Fruit fly (Drosophila melanogaster) whole organism, embryonic: ENCODE results near the gene CG13008.

Experiments
- ATbp ChIP-seq: fragments of 200-800 bp; sonication (Bioruptor generic); optimal IDR thresholded peaks from 2 replicates; lab custom pipeline; 2017; ENCODE audit warnings: missing biosample characterization, mild to moderate bottlenecking, missing genetic modification characterization, missing genetic modification reagents
- Abd-B ChIP-seq: fragments of 200-800 bp; sonication (Bioruptor generic); optimal IDR thresholded peaks from 2 replicates; lab custom pipeline; 2018; ENCODE audit warnings: missing biosample characterization, mild to moderate bottlenecking, missing genetic modification characterization, moderate library complexity
- Asciz ChIP-seq: fragments of 200-800 bp; sonication (Bioruptor generic); optimal IDR thresholded peaks from 2 replicates; lab custom pipeline; 2017; ENCODE audit warnings: missing biosample characterization, mild to moderate bottlenecking, missing genetic modification characterization, missing genetic modification reagents
- Atf6 ChIP-seq: fragments of 200-800 bp; sonication (Bioruptor generic); IDR thresholded peaks from 2 replicates; pipeline ENCODE4 v1.3.6; 2022; ENCODE audit warnings: missing biosample characterization, missing genetic modification characterization
- Bteb2 ChIP-seq: fragments of 200-800 bp; sonication (Bioruptor generic); optimal IDR thresholded peaks from 2 replicates; lab custom pipeline; 2016; ENCODE audit warnings: missing biosample characterization, missing genetic modification characterization
- CG1024 ChIP-seq: fragments of 200-800 bp; sonication (Bioruptor generic); IDR thresholded peaks from 2 replicates; pipeline ENCODE4 v1.3.6; 2022; ENCODE audit warnings: missing biosample characterization, missing genetic modification characterization
- CG11085 ChIP-seq: fragments of 200-800 bp; sonication (Bioruptor generic); IDR thresholded peaks from 2 replicates; pipeline ENCODE4 v1.3.6; 2022; ENCODE audit warnings: missing biosample characterization, missing genetic modification characterization
- CG12104 ChIP-seq: fragments of 200-800 bp; sonication (Bioruptor generic); optimal IDR thresholded peaks from 3 replicates; lab custom pipeline; 2016; ENCODE audit warnings: missing biosample characterization, missing genetic modification characterization
- CG12942 ChIP-seq: fragments of 200-800 bp; sonication (Bioruptor generic); optimal IDR thresholded peaks from 3 replicates; lab custom pipeline; 2016; ENCODE audit warnings: missing biosample characterization, missing genetic modification characterization
- CG15011 ChIP-seq: fragments of 200-800 bp; sonication (Bioruptor generic); optimal IDR thresholded peaks from 3 replicates; lab custom pipeline; 2018; ENCODE audit warnings: missing biosample characterization, mild to moderate bottlenecking, missing genetic modification characterization
- CG15073 ChIP-seq: fragments of 200-800 bp; sonication (Bioruptor generic); optimal IDR thresholded peaks from 2 replicates; lab custom pipeline; 2016; ENCODE audit warnings: missing biosample characterization, missing genetic modification characterization
- CG17186 ChIP-seq: fragments of 200-800 bp; sonication (Bioruptor generic); optimal IDR thresholded peaks from 3 replicates; lab custom pipeline; 2017; ENCODE audit warnings: missing biosample characterization, missing genetic modification reagents, missing genetic modification characterization
- CG17328 ChIP-seq: fragments of 200-800 bp; sonication (Bioruptor generic); IDR thresholded peaks from 2 replicates; pipeline ENCODE4 v1.3.6; 2022; ENCODE audit warnings: missing biosample characterization, missing genetic modification characterization
- CG17359 ChIP-seq: fragments of 200-800 bp; sonication (Bioruptor generic); optimal IDR thresholded peaks from 3 replicates; lab custom pipeline; 2018; ENCODE audit warnings: missing biosample characterization, mild to moderate bottlenecking, missing genetic modification characterization, moderate library complexity
- CG17912 ChIP-seq: fragments of 200-800 bp; sonication (Bioruptor generic); optimal IDR thresholded peaks from 2 replicates; lab custom pipeline; 2018; ENCODE audit warnings: missing biosample characterization, mild to moderate bottlenecking, missing genetic modification characterization
- CG18476 ChIP-seq: fragments of 200-800 bp; sonication (Bioruptor generic); optimal IDR thresholded peaks from 2 replicates; lab custom pipeline; 2016; ENCODE audit warnings: missing biosample characterization, mild to moderate bottlenecking, missing genetic modification characterization
- CG2875 ChIP-seq: fragments of 200-800 bp; sonication (Bioruptor generic); optimal IDR thresholded peaks from 2 replicates; lab custom pipeline; 2017; ENCODE audit warnings: missing biosample characterization, mild to moderate bottlenecking, missing genetic modification characterization, missing genetic modification reagents
- CG3281 ChIP-seq: fragments of 200-800 bp; sonication (Bioruptor generic); optimal IDR thresholded peaks from 3 replicates; lab custom pipeline; 2017; ENCODE audit warnings: missing biosample characterization, mild to moderate bottlenecking, missing genetic modification characterization
- CG33557 ChIP-seq: fragments of 200-800 bp; sonication (Bioruptor generic); optimal IDR thresholded peaks from 2 replicates; lab custom pipeline; 2019; ENCODE audit warnings: missing biosample characterization, mild to moderate bottlenecking, missing genetic modification characterization, moderate library complexity
- CG3726 ChIP-seq: fragments of 200-800 bp; sonication (Bioruptor generic); IDR thresholded peaks from 3 replicates; pipeline ENCODE4, ENCODE4 v1.3.6; 2022; ENCODE audit warnings: missing biosample characterization, missing genetic modification characterization
- CG6791 ChIP-seq: fragments of 200-800 bp; sonication (Bioruptor generic); IDR thresholded peaks from 3 replicates; pipeline ENCODE4 v1.3.6; 2022; ENCODE audit warnings: missing biosample characterization, missing genetic modification characterization; ENCODE audit not compliant: partially characterized antibody
- CG7786 ChIP-seq: fragments of 200-800 bp; sonication (Bioruptor generic); optimal IDR thresholded peaks from 2 replicates; lab custom pipeline; 2016; ENCODE audit warnings: missing biosample characterization, missing genetic modification characterization
- CG7987 ChIP-seq: fragments of 200-800 bp; sonication (Bioruptor generic); optimal IDR thresholded peaks from 2 replicates; lab custom pipeline; 2018; ENCODE audit warnings: missing biosample characterization, mild to moderate bottlenecking, missing genetic modification characterization, moderate library complexity
- Fer2 ChIP-seq: fragments of 200-800 bp; sonication (Bioruptor generic); optimal IDR thresholded peaks from 2 replicates; lab custom pipeline; 2018; ENCODE audit warnings: missing biosample characterization, mild to moderate bottlenecking, missing genetic modification characterization, moderate library complexity
- H2.0 ChIP-seq: fragments of 200-800 bp; sonication (Bioruptor generic); IDR thresholded peaks from 2 replicates; pipeline ENCODE4 v1.3.6; 2022; ENCODE audit warnings: missing biosample characterization, missing genetic modification characterization
- HLH54F ChIP-seq: fragments of 200-800 bp; sonication (Bioruptor generic); optimal IDR thresholded peaks from 3 replicates; lab custom pipeline; 2016; ENCODE audit warnings: missing biosample characterization, missing genetic modification characterization
- Mes4 ChIP-seq: fragments of 200-800 bp; sonication (Bioruptor generic); optimal IDR thresholded peaks from 2 replicates; lab custom pipeline; 2016; ENCODE audit warnings: missing biosample characterization, missing genetic modification characterization
- Ptx1 ChIP-seq: fragments of 200-800 bp; sonication (Bioruptor generic); IDR thresholded peaks from 2 replicates; pipeline ENCODE4 v1.3.6; 2022; ENCODE audit warnings: missing biosample characterization, missing genetic modification characterization
- Scr ChIP-seq: fragments of 200-800 bp; sonication (Bioruptor generic); IDR thresholded peaks from 2 replicates; pipeline ENCODE4 v1.3.6; 2022; ENCODE audit warnings: missing biosample characterization, missing genetic modification characterization; ENCODE audit not compliant: partially characterized antibody
- Spps ChIP-seq: fragments of 200-800 bp; sonication (Bioruptor generic); optimal IDR thresholded peaks from 2 replicates; lab custom pipeline; 2018; ENCODE audit warnings: missing biosample characterization, mild to moderate bottlenecking, missing genetic modification characterization
- Usf ChIP-seq: fragments of 200-800 bp; sonication (Bioruptor generic); optimal IDR thresholded peaks from 2 replicates; lab custom pipeline; 2017; ENCODE audit warnings: missing genotype, missing biosample characterization, missing genetic modification characterization
- Xbp1 ChIP-seq: fragments of 200-800 bp; sonication (Bioruptor generic); optimal IDR thresholded peaks from 3 replicates; lab custom pipeline; 2016; ENCODE audit warnings: missing biosample characterization, mild to moderate bottlenecking, missing genetic modification characterization
- al ChIP-seq: fragments of 200-800 bp; sonication (Bioruptor generic); IDR thresholded peaks from 2 replicates; pipeline ENCODE4 v1.3.6; 2022; ENCODE audit warnings: missing biosample characterization, missing genetic modification characterization
- cato ChIP-seq: fragments of 200-800 bp; sonication (Bioruptor generic); optimal IDR thresholded peaks from 2 replicates; lab custom pipeline; 2016; ENCODE audit warnings: missing biosample characterization, missing genetic modification characterization, borderline replicate concordance
- crc ChIP-seq: fragments of 200-800 bp; sonication (Bioruptor generic); optimal IDR thresholded peaks from 2 replicates; lab custom pipeline; 2016; ENCODE audit warnings: missing biosample characterization, missing genetic modification characterization
- eyg ChIP-seq: fragments of 200-800 bp; sonication (Bioruptor generic); optimal IDR thresholded peaks from 3 replicates; lab custom pipeline; 2016; ENCODE audit warnings: missing biosample characterization, missing genetic modification characterization
- h ChIP-seq: fragments of >200 bp; optimal IDR thresholded peaks from 2 replicates; lab custom pipeline; 2017
- insv ChIP-seq, 2 experiments: fragments of 200-800 bp; sonication (Bioruptor generic); optimal IDR thresholded peaks; 3 replicates each; lab custom pipeline; 2016 to 2018; ENCODE audit warnings: missing biosample characterization in 2 of 2, missing genetic modification characterization in 2 of 2
- inv ChIP-seq: fragments of 200-800 bp; sonication (Bioruptor generic); IDR thresholded peaks from 2 replicates; pipeline ENCODE4 v1.3.6; 2022; ENCODE audit warnings: missing biosample characterization, missing genetic modification characterization; ENCODE audit not compliant: partially characterized antibody
- jing ChIP-seq: fragments of 200-800 bp; sonication (Bioruptor generic); optimal IDR thresholded peaks from 2 replicates; lab custom pipeline; 2018; ENCODE audit warnings: missing biosample characterization, mild to moderate bottlenecking, missing genetic modification characterization
- kay ChIP-seq: fragments of 200-800 bp; sonication (Bioruptor generic); optimal IDR thresholded peaks from 2 replicates; lab custom pipeline; 2016; ENCODE audit warnings: missing biosample characterization, missing genetic modification characterization
- oc ChIP-seq: fragments of 200-800 bp; sonication (Bioruptor generic); optimal IDR thresholded peaks from 2 replicates; lab custom pipeline; 2018; ENCODE audit warnings: missing biosample characterization, mild to moderate bottlenecking, missing genetic modification characterization, moderate library complexity
- pan ChIP-seq, 4 experiments: fragments of >200 bp in 3 of 4; fragments of 200-800 bp in 1 of 4; sonication (Bioruptor generic) in 1 of 4; optimal IDR thresholded peaks in 3 of 4; IDR thresholded peaks in 1 of 4; 2 replicates each; pipeline versions ENCODE4 v1.3.6 to Lab custom; 2017 to 2022; ENCODE audit warnings: missing biosample characterization in 2 of 4, missing genetic modification characterization in 2 of 4, mixed read lengths in 1 of 4
- ssp ChIP-seq: fragments of 200-800 bp; sonication (Bioruptor generic); IDR thresholded peaks from 2 replicates; pipeline ENCODE4 v1.3.6; 2022; ENCODE audit warnings: missing biosample characterization, missing genetic modification characterization
- tio ChIP-seq: fragments of 200-800 bp; sonication (Bioruptor generic); optimal IDR thresholded peaks from 2 replicates; lab custom pipeline; 2017; ENCODE audit warnings: missing biosample characterization, missing genetic modification characterization, inconsistent platforms
- tup ChIP-seq: fragments of 200-800 bp; sonication (Bioruptor generic); optimal IDR thresholded peaks from 2 replicates; lab custom pipeline; 2016; ENCODE audit warnings: missing biosample characterization, mild to moderate bottlenecking, missing genetic modification characterization, moderate library complexity
- vnd ChIP-seq: fragments of 200-800 bp; sonication (Bioruptor generic); IDR thresholded peaks from 3 replicates; pipeline ENCODE4 v1.3.6; 2022; ENCODE audit warnings: missing biosample characterization, missing genetic modification characterization; ENCODE audit not compliant: partially characterized antibody
- yki ChIP-seq: fragments of >200 bp; optimal IDR thresholded peaks from 3 replicates; lab custom pipeline; 2018
- zen2 ChIP-seq: fragments of 200-800 bp; sonication (Bioruptor generic); IDR thresholded peaks from 3 replicates; pipeline ENCODE4 v1.3.6; 2022; ENCODE audit warnings: missing biosample characterization, missing genetic modification characterization; ENCODE audit not compliant: partially characterized antibody

Gene CG13008

dm6 chrX:16751579-16752156 is 40.6 kb downstream of the CG13008 start, which contains the start of gene goe (continued):
- peak; percentile 72 for TF ChIP-seq Ptx1
- peak; percentile 59 for TF ChIP-seq crc (GFP tag; lab: Kevin White, UChicago)
- peak; percentile 86 for TF ChIP-seq CG11085 (GFP tag; lab: Robert Waterston, UW)
- peak; percentile 63 for TF ChIP-seq ssp (GFP tag; lab: Robert Waterston, UW)
- TF ChIP-seq al, result peak; percentile 78
- TF ChIP-seq kay (GFP tag; lab: Kevin White, UChicago), result peak; percentile 38
- TF ChIP-seq ATbp, result peak; percentile 73
- peak; percentile 83 for TF ChIP-seq HLH54F (GFP tag; lab: Kevin White, UChicago)
- peak; percentile 67 for TF ChIP-seq Usf
- peak; percentile 91 for TF ChIP-seq CG17912 (GFP tag; lab: Kevin White, UChicago)
- 0 out of 3 replicates have a peak, but pooled peaks have one; percentile 28 for TF ChIP-seq CG3726
- TF ChIP-seq CG1024 (GFP tag; lab: Robert Waterston, UW), result peak; percentile 57
- peak; percentile 83 for TF ChIP-seq CG7987 (GFP tag; lab: Kevin White, UChicago)
- TF ChIP-seq CG3281 (GFP tag; lab: Kevin White, UChicago), result peak; percentile 77
- no peak for TF ChIP-seq Spps (tag; lab: Kevin White, UChicago)
- peak; percentile 82 for TF ChIP-seq CG17328
- TF ChIP-seq CG12942 (GFP tag; lab: Kevin White, UChicago), result peak; percentile 82
- peak; percentile 79 for TF ChIP-seq Atf6 (GFP tag; lab: Robert Waterston, UW)
- peak; percentile 89 for TF ChIP-seq Scr (GFP tag; lab: Robert Waterston, UW)
- TF ChIP-seq Fer2 (tag; lab: Kevin White, UChicago), result peak; percentile 20
- no peak for TF ChIP-seq yki (lab: Kevin White, UChicago)
- TF ChIP-seq oc (tag; lab: Kevin White, UChicago), result peak; percentile 43
- TF ChIP-seq CG15073 (GFP tag; lab: Kevin White, UChicago), result no peak
- peak; percentile 94 for TF ChIP-seq inv
- peak; percentile 71 for TF ChIP-seq zen2 (GFP tag; lab: Robert Waterston, UW)
- TF ChIP-seq H2.0 (GFP tag; lab: Robert Waterston, UW), result peak; percentile 78
- TF ChIP-seq jing (GFP tag; lab: Kevin White, UChicago), result peak; percentile 2
- TF ChIP-seq CG33557 (GFP tag; lab: Kevin White, UChicago), result peak; percentile 65
- peak; percentile 58 for TF ChIP-seq Asciz (GFP tag; lab: Kevin White, UChicago)
- peak; percentile 88 for TF ChIP-seq Xbp1 (GFP tag; lab: Kevin White, UChicago)
- TF ChIP-seq CG6791 (GFP tag; lab: Robert Waterston, UW), result peak; percentile 83
- peak; percentile 62 for TF ChIP-seq CG15011
- TF ChIP-seq CG7786 (GFP tag; lab: Kevin White, UChicago), result peak; percentile 80
- TF ChIP-seq CG17186 (GFP tag; lab: Kevin White, UChicago), result peak; percentile 78
- TF ChIP-seq vnd, result peak; percentile 76
- peak in 1 of 2 experiments; percentile 78 for TF ChIP-seq insv (GFP tag; optimal IDR thresholded peaks at IDR 0.05; lab: Kevin White, UChicago)
- TF ChIP-seq tio (GFP tag; lab: Kevin White, UChicago), result peak; percentile 68
- no peak for TF ChIP-seq pan (optimal IDR thresholded peaks at IDR 0.05; lab: Kevin White, UChicago)
- TF ChIP-seq pan (GFP tag; optimal IDR thresholded peaks at IDR 0.05 in 1 of 2, IDR thresholded peaks at IDR 0.05 in 1 of 2), result peak in 1 of 2 experiments; percentile 79
- peak; percentile 76 for TF ChIP-seq CG2875 (GFP tag; lab: Kevin White, UChicago)
- TF ChIP-seq CG18476 (GFP tag; lab: Kevin White, UChicago), result no peak
- TF ChIP-seq Abd-B (GFP tag; lab: Kevin White, UChicago), result peak; percentile 81
- peak; percentile 85 for TF ChIP-seq Mes4 (GFP tag; lab: Kevin White, UChicago)
- TF ChIP-seq h (lab: Kevin White, UChicago), result no peak
- no peak for TF ChIP-seq tup
- peak; percentile 68 for TF ChIP-seq CG12104 (GFP tag; lab: Kevin White, UChicago)
- TF ChIP-seq cato, result peak; percentile 29
- peak; percentile 68 for TF ChIP-seq eyg (GFP tag; lab: Kevin White, UChicago)
- peak; percentile 88 for TF ChIP-seq Bteb2
- TF ChIP-seq CG17359 (tag; lab: Kevin White, UChicago), result peak; percentile 53
